Worm (Caenorhabditis elegans) whole organism, L2 larva: ENCODE results near the gene col-184.
A peak's percentile ranks its signal among the peaks of the same experiment; 100 is the strongest.

Experiments used
- C34F6.9 ChIP-seq: fragments of 150-350 bp; optimal IDR thresholded peaks from 2 replicates; lab custom pipeline; 2014; ENCODE audit warnings: missing biosample characterization, missing genetic modification characterization
- R02D3.7 ChIP-seq: fragments of 150-350 bp; optimal IDR thresholded peaks from 2 replicates; lab custom pipeline; 2014; ENCODE audit warnings: missing biosample characterization, missing genetic modification characterization
- ZK546.5 ChIP-seq: sonication (generic microtip); optimal IDR thresholded peaks from 2 replicates; lab custom pipeline; 2017; ENCODE audit warnings: missing biosample characterization, missing genetic modification characterization
- aly-2 ChIP-seq: fragments of 150-350 bp; optimal IDR thresholded peaks from 2 replicates; lab custom pipeline; 2014; ENCODE audit warnings: missing biosample characterization, missing genetic modification characterization
- blmp-1 ChIP-seq: sonication (generic microtip); optimal IDR thresholded peaks from 2 replicates; lab custom pipeline; 2017; ENCODE audit warnings: missing genetic modification characterization, mild to moderate bottlenecking, missing compliant biosample characterization, antibody characterized with exemption, moderate library complexity; ENCODE audit not compliant: insufficient read depth
- ceh-16 ChIP-seq: fragments of 150-350 bp; optimal IDR thresholded peaks from 2 replicates; lab custom pipeline; 2014; ENCODE audit warnings: missing biosample characterization, missing genetic modification characterization
- crh-2 ChIP-seq: sonication (generic microtip); optimal IDR thresholded peaks from 2 replicates; lab custom pipeline; 2017; ENCODE audit warnings: missing biosample characterization, missing genetic modification characterization
- egl-27 ChIP-seq: sonication (generic microtip); optimal IDR thresholded peaks from 3 replicates; lab custom pipeline; 2017; ENCODE audit warnings: missing biosample characterization, missing genetic modification reagents, missing genetic modification characterization
- elt-1 ChIP-seq: fragments of 150-350 bp; optimal IDR thresholded peaks from 2 replicates; lab custom pipeline; 2014; ENCODE audit warnings: missing biosample characterization, missing genetic modification characterization
- elt-3 ChIP-seq: sonication (generic microtip); optimal IDR thresholded peaks from 2 replicates; lab custom pipeline; 2017; ENCODE audit warnings: missing biosample characterization, missing genetic modification characterization
- fos-1 ChIP-seq: fragments of 150-350 bp; optimal IDR thresholded peaks from 2 replicates; lab custom pipeline; 2014; ENCODE audit warnings: missing biosample characterization, missing genetic modification characterization
- gmeb-1 ChIP-seq: fragments of 150-350 bp; optimal IDR thresholded peaks from 2 replicates; lab custom pipeline; 2014; ENCODE audit warnings: missing biosample characterization, missing genetic modification characterization
- lin-11 ChIP-seq: fragments of 150-350 bp; sonication (generic microtip); optimal IDR thresholded peaks from 2 replicates; lab custom pipeline; 2014; ENCODE audit warnings: missing biosample characterization, missing genetic modification characterization, inconsistent platforms, mixed read lengths
- lin-39 ChIP-seq: fragments of 150-350 bp; optimal IDR thresholded peaks from 2 replicates; lab custom pipeline; 2014; ENCODE audit warnings: missing biosample characterization, missing genetic modification reagents, missing genetic modification characterization
- mab-5 ChIP-seq: fragments of 150-350 bp; optimal IDR thresholded peaks from 2 replicates; lab custom pipeline; 2014; ENCODE audit warnings: missing biosample characterization, missing genetic modification characterization
- mdl-1 ChIP-seq, 2 experiments: fragments of 150-350 bp in 1 of 2; sonication (generic microtip) in 1 of 2; optimal IDR thresholded peaks; 2 replicates each; lab custom pipeline; 2017; ENCODE audit warnings: missing biosample characterization in 2 of 2, missing genetic modification characterization in 2 of 2
- nhr-10 ChIP-seq: sonication (generic microtip); optimal IDR thresholded peaks from 2 replicates; lab custom pipeline; 2017; ENCODE audit warnings: missing biosample characterization, missing genetic modification characterization
- nhr-129 ChIP-seq: fragments of 150-350 bp; optimal IDR thresholded peaks from 2 replicates; lab custom pipeline; 2014; ENCODE audit warnings: missing biosample characterization, missing genetic modification characterization
- nhr-237 ChIP-seq: fragments of 150-350 bp; optimal IDR thresholded peaks from 2 replicates; lab custom pipeline; 2014; ENCODE audit warnings: missing biosample characterization, missing genetic modification characterization
- nhr-6 ChIP-seq: fragments of 150-350 bp; optimal IDR thresholded peaks from 2 replicates; lab custom pipeline; 2014; ENCODE audit warnings: missing biosample characterization, missing genetic modification characterization
- nhr-77 ChIP-seq: fragments of 150-350 bp; optimal IDR thresholded peaks from 2 replicates; lab custom pipeline; 2014; ENCODE audit warnings: missing biosample characterization, missing genetic modification characterization
- peb-1 ChIP-seq: fragments of 150-350 bp; optimal IDR thresholded peaks from 2 replicates; lab custom pipeline; 2014; ENCODE audit warnings: missing biosample characterization, missing genetic modification characterization
- sem-4 ChIP-seq: fragments of 150-350 bp; optimal IDR thresholded peaks from 2 replicates; lab custom pipeline; 2014; ENCODE audit warnings: missing biosample characterization, missing genetic modification reagents, missing genetic modification characterization
- skn-1 ChIP-seq: sonication (generic microtip); optimal IDR thresholded peaks from 2 replicates; lab custom pipeline; 2017; ENCODE audit warnings: missing biosample characterization, missing genetic modification characterization
- sma-3 ChIP-seq: sonication (generic microtip); optimal IDR thresholded peaks from 2 replicates; lab custom pipeline; 2016; ENCODE audit warnings: missing genetic modification reagents, missing genetic modification characterization, missing compliant biosample characterization
- snpc-4 ChIP-seq: fragments of 150-350 bp; optimal IDR thresholded peaks from 2 replicates; lab custom pipeline; 2014; ENCODE audit warnings: missing biosample characterization, missing genetic modification characterization
- unc-55 ChIP-seq: fragments of 150-350 bp; sonication (generic microtip); optimal IDR thresholded peaks from 3 replicates; lab custom pipeline; 2014; ENCODE audit warnings: missing biosample characterization, missing genetic modification reagents, missing genetic modification characterization
- unc-62 ChIP-seq: fragments of 150-350 bp; optimal IDR thresholded peaks from 2 replicates; lab custom pipeline; 2014; ENCODE audit warnings: missing biosample characterization, missing genetic modification reagents, missing genetic modification characterization
- zag-1 ChIP-seq: fragments of 150-350 bp; optimal IDR thresholded peaks from 2 replicates; lab custom pipeline; 2014; ENCODE audit warnings: missing biosample characterization, missing genetic modification characterization
- ztf-1 ChIP-seq: fragments of 200-800 bp; sonication (Bioruptor generic); conservative IDR thresholded peaks from 2 replicates; pipeline ENCODE4 v1.3.6; 2022; ENCODE audit warnings: missing genetic modification characterization, missing compliant biosample characterization
- ztf-11 ChIP-seq: sonication (generic microtip); optimal IDR thresholded peaks from 2 replicates; lab custom pipeline; 2017; ENCODE audit warnings: missing biosample characterization, missing genetic modification characterization
- ztf-4 ChIP-seq: fragments of 150-350 bp; optimal IDR thresholded peaks from 2 replicates; lab custom pipeline; 2014; ENCODE audit warnings: missing biosample characterization, missing genetic modification characterization

Gene col-184

ce11 chrX:13466926-13467866 lies 2.1 kb upstream of the col-184 start, which contains the start of gene col-183:
TSS of gene col-183 (minus strand) at chrX:13467764.
- no peak for TF ChIP-seq nhr-237 (tag; lab: Kevin White, UChicago)
- TF ChIP-seq unc-55 (GFP tag; lab: Kevin White, UChicago) = no peak
- no peak for TF ChIP-seq elt-3 (tag; lab: Kevin White, UChicago)
- TF ChIP-seq peb-1 (tag; lab: Kevin White, UChicago) = no peak
- no peak for TF ChIP-seq blmp-1 (tag; lab: Kevin White, UChicago)
- TF ChIP-seq nhr-129 (tag; lab: Kevin White, UChicago) = no peak
- TF ChIP-seq zag-1 = no peak
- TF ChIP-seq snpc-4 = no peak
- no peak for TF ChIP-seq lin-11 (tag; lab: Kevin White, UChicago)
- no peak for TF ChIP-seq R02D3.7 (tag; lab: Kevin White, UChicago)
- no peak for TF ChIP-seq nhr-6 (tag; lab: Kevin White, UChicago)
- no peak for TF ChIP-seq lin-39 (tag; lab: Kevin White, UChicago)
- TF ChIP-seq mdl-1 (tag; optimal IDR thresholded peaks at IDR 0.05; lab: Kevin White, UChicago) = no peak
- no peak for TF ChIP-seq ztf-4 (tag; lab: Kevin White, UChicago)
- TF ChIP-seq mab-5 (tag; lab: Kevin White, UChicago) = no peak
- no peak for TF ChIP-seq ceh-16 (tag; lab: Kevin White, UChicago)
- TF ChIP-seq skn-1 (tag; lab: Kevin White, UChicago) = no peak
- no peak for TF ChIP-seq ZK546.5 (tag; lab: Kevin White, UChicago)
- TF ChIP-seq unc-62 (GFP tag; lab: Kevin White, UChicago) = no peak
- no peak for TF ChIP-seq elt-1 (tag; lab: Kevin White, UChicago)

ce11 chrX:13469907-13470647 lies 822 bp downstream of the col-184 start:
- TF ChIP-seq sma-3 (GFP tag; lab: Kevin White, UChicago) (peak; percentile 23), ztf-1 (GFP tag; lab: Robert Waterston, UW) (no peak), fos-1 (tag; lab: Kevin White, UChicago) (peak; percentile 0), ztf-11 (tag; lab: Kevin White, UChicago) (no peak), aly-2 (tag; lab: Kevin White, UChicago) (no peak)

- TF ChIP-seq gmeb-1 (tag; lab: Kevin White, UChicago) = no peak
- peak; percentile 39 for TF ChIP-seq unc-55 (GFP tag; lab: Kevin White, UChicago)
Measured at ce11 chrX:13471855-13472254, 2.6 kb downstream of the col-184 start, which contains the start of gene tre-4. TSS of gene tre-4 (plus strand) at chrX:13472155.

ce11 chrX:13477356-13477755 lies 8.1 kb downstream of the col-184 start, which contains the start of gene efn-3:
TSS of gene efn-3 (minus strand) at chrX:13477456.
- TF ChIP-seq mdl-1 (tag; optimal IDR thresholded peaks at IDR 0.05; lab: Kevin White, UChicago) = no peak
- TF ChIP-seq elt-1 (tag; lab: Kevin White, UChicago) = no peak
- no peak for TF ChIP-seq crh-2 (tag; lab: Kevin White, UChicago)
- no peak for TF ChIP-seq nhr-77 (tag; lab: Kevin White, UChicago)
- TF ChIP-seq sem-4 (tag; lab: Kevin White, UChicago) = no peak
- no peak for TF ChIP-seq ztf-11 (tag; lab: Kevin White, UChicago)
- no peak for TF ChIP-seq C34F6.9 (tag; lab: Kevin White, UChicago)
- TF ChIP-seq, all 48 proteins: peak for 0

- TF ChIP-seq crh-2 (tag; lab: Kevin White, UChicago) (no peak), lin-39 (tag; lab: Kevin White, UChicago) (no peak), nhr-10 (tag; lab: Kevin White, UChicago) (no peak), egl-27 (no peak)
Measured at ce11 chrX:13481704-13482103, 12.4 kb downstream of the col-184 start, which contains the start of gene srd-50. TSS of gene srd-50 (minus strand) at chrX:13481804.
